Worm (Caenorhabditis elegans) whole organism, L3 larva: ENCODE data around the gene F43C11.11.

Source experiments
- R02D3.7 ChIP-seq: fragments of 150-350 bp; optimal IDR thresholded peaks from 2 replicates; lab custom pipeline; 2014; ENCODE audit warnings: missing biosample characterization, missing genetic modification characterization
- ZK546.5 ChIP-seq: sonication (generic microtip); optimal IDR thresholded peaks from 2 replicates; lab custom pipeline; 2017; ENCODE audit warnings: missing biosample characterization, missing genetic modification characterization
- ama-1 ChIP-seq: fragments of 150-350 bp; optimal IDR thresholded peaks from 2 replicates; lab custom pipeline; 2018
- ceh-16 ChIP-seq: sonication (generic microtip); optimal IDR thresholded peaks from 2 replicates; lab custom pipeline; 2017; ENCODE audit warnings: missing biosample characterization, missing genetic modification characterization
- ceh-28 ChIP-seq: fragments of 150-350 bp; optimal IDR thresholded peaks from 2 replicates; lab custom pipeline; 2014; ENCODE audit warnings: missing biosample characterization, missing genetic modification reagents, missing genetic modification characterization
- ceh-82 ChIP-seq: fragments of 150-350 bp; optimal IDR thresholded peaks from 2 replicates; lab custom pipeline; 2014; ENCODE audit warnings: missing biosample characterization, missing genetic modification characterization
- daf-12 ChIP-seq: fragments of 150-350 bp; optimal IDR thresholded peaks from 2 replicates; lab custom pipeline; 2014; ENCODE audit warnings: missing biosample characterization, missing genetic modification reagents, missing genetic modification characterization
- egl-27 ChIP-seq: sonication (generic microtip); optimal IDR thresholded peaks from 4 replicates; lab custom pipeline; 2017; ENCODE audit warnings: missing biosample characterization, missing genetic modification reagents, missing genetic modification characterization
- egl-5 ChIP-seq: fragments of 150-350 bp; optimal IDR thresholded peaks from 2 replicates; lab custom pipeline; 2017; ENCODE audit warnings: missing biosample characterization, missing genetic modification reagents, missing genetic modification characterization, inconsistent platforms
- elt-1 ChIP-seq: fragments of 150-350 bp; optimal IDR thresholded peaks from 2 replicates; lab custom pipeline; 2014; ENCODE audit warnings: missing biosample characterization, missing genetic modification characterization
- elt-2 ChIP-seq: sonication (generic microtip); optimal IDR thresholded peaks from 2 replicates; lab custom pipeline; 2016; ENCODE audit warnings: missing genetic modification reagents, mild to moderate bottlenecking, missing genetic modification characterization, missing compliant biosample characterization
- elt-3 ChIP-seq, 3 experiments: fragments of 150-350 bp in 1 of 3; sonication (generic microtip) in 2 of 3; optimal IDR thresholded peaks; 2 replicates in 2 of 3; 4 replicates in 1 of 3; lab custom pipeline; 2014 to 2017; ENCODE audit warnings: missing biosample characterization in 3 of 3, missing genetic modification characterization in 3 of 3
- eor-1 ChIP-seq, 2 experiments: fragments of 150-350 bp; optimal IDR thresholded peaks; 2 replicates each; lab custom pipeline; 2014 to 2018; ENCODE audit warnings: missing biosample characterization in 2 of 2, missing genetic modification characterization in 2 of 2
- fkh-10 ChIP-seq: sonication (generic microtip); optimal IDR thresholded peaks from 2 replicates; lab custom pipeline; 2017; ENCODE audit warnings: missing biosample characterization, missing genetic modification reagents, missing genetic modification characterization
- fkh-2 ChIP-seq: fragments of 150-350 bp; optimal IDR thresholded peaks from 2 replicates; lab custom pipeline; 2014; ENCODE audit warnings: missing biosample characterization, missing genetic modification reagents, missing genetic modification characterization
- lin-15B ChIP-seq: fragments of 150-350 bp; optimal IDR thresholded peaks from 2 replicates; lab custom pipeline; 2014; ENCODE audit warnings: missing biosample characterization, missing genetic modification characterization
- lin-39 ChIP-seq: fragments of 150-350 bp; optimal IDR thresholded peaks from 2 replicates; lab custom pipeline; 2018; ENCODE audit warnings: missing biosample characterization, missing genetic modification reagents, missing genetic modification characterization
- lsy-12 ChIP-seq: sonication (generic microtip); optimal IDR thresholded peaks from 2 replicates; lab custom pipeline; 2016; ENCODE audit warnings: mild to moderate bottlenecking, missing genetic modification characterization, missing compliant biosample characterization
- mdl-1 ChIP-seq: fragments of 150-350 bp; optimal IDR thresholded peaks from 2 replicates; lab custom pipeline; 2014; ENCODE audit warnings: missing biosample characterization, missing genetic modification characterization
- mml-1 ChIP-seq: fragments of 150-350 bp; sonication (generic microtip); optimal IDR thresholded peaks from 3 replicates; lab custom pipeline; 2014; ENCODE audit warnings: missing biosample characterization, missing genetic modification characterization
- nfya-1 ChIP-seq: sonication (generic microtip); optimal IDR thresholded peaks from 2 replicates; lab custom pipeline; 2017; ENCODE audit warnings: missing genetic modification characterization, mild to moderate bottlenecking, missing compliant biosample characterization, antibody characterized with exemption, moderate library complexity; ENCODE audit not compliant: insufficient read depth
- nhr-11 ChIP-seq: fragments of 150-350 bp; optimal IDR thresholded peaks from 2 replicates; lab custom pipeline; 2014; ENCODE audit warnings: missing biosample characterization, missing genetic modification characterization
- nhr-12 ChIP-seq: fragments of 150-350 bp; optimal IDR thresholded peaks from 2 replicates; lab custom pipeline; 2014; ENCODE audit warnings: missing biosample characterization, missing genetic modification characterization
- nhr-23 ChIP-seq: fragments of 150-350 bp; optimal IDR thresholded peaks from 2 replicates; lab custom pipeline; 2014; ENCODE audit warnings: missing biosample characterization, missing genetic modification reagents, missing genetic modification characterization
- nhr-237 ChIP-seq: fragments of 150-350 bp; optimal IDR thresholded peaks from 2 replicates; lab custom pipeline; 2014; ENCODE audit warnings: missing biosample characterization, missing genetic modification characterization
- nhr-25 ChIP-seq: sonication (generic microtip); optimal IDR thresholded peaks from 2 replicates; lab custom pipeline; 2017; ENCODE audit warnings: missing biosample characterization, missing genetic modification characterization
- nhr-28 ChIP-seq: fragments of 150-350 bp; optimal IDR thresholded peaks from 2 replicates; lab custom pipeline; 2014; ENCODE audit warnings: missing biosample characterization, missing genetic modification characterization
- nhr-43 ChIP-seq: sonication (generic microtip); optimal IDR thresholded peaks from 2 replicates; lab custom pipeline; 2016; ENCODE audit warnings: mild to moderate bottlenecking, missing genetic modification characterization, missing compliant biosample characterization; ENCODE audit not compliant: poor library complexity, severe bottlenecking
- nhr-67 ChIP-seq: fragments of 150-350 bp; optimal IDR thresholded peaks from 2 replicates; lab custom pipeline; 2014; ENCODE audit warnings: missing biosample characterization, missing genetic modification characterization
- nhr-76 ChIP-seq: fragments of 150-350 bp; sonication (generic microtip); optimal IDR thresholded peaks from 5 replicates; lab custom pipeline; 2014; ENCODE audit warnings: missing biosample characterization, missing genetic modification characterization
- nhr-77 ChIP-seq: fragments of 150-350 bp; optimal IDR thresholded peaks from 2 replicates; lab custom pipeline; 2014; ENCODE audit warnings: missing biosample characterization, missing genetic modification characterization
- pha-4 ChIP-seq: fragments of 150-350 bp; optimal IDR thresholded peaks from 2 replicates; lab custom pipeline; 2014; ENCODE audit warnings: missing biosample characterization, missing genetic modification reagents, missing genetic modification characterization
- pqm-1 ChIP-seq: fragments of 150-350 bp; optimal IDR thresholded peaks from 2 replicates; lab custom pipeline; 2017; ENCODE audit warnings: missing biosample characterization, missing genetic modification characterization, inconsistent platforms
- sea-2 ChIP-seq: fragments of 150-350 bp; sonication (generic microtip); optimal IDR thresholded peaks from 4 replicates; lab custom pipeline; 2014; ENCODE audit warnings: missing biosample characterization, missing genetic modification reagents, missing genetic modification characterization
- snpc-4 ChIP-seq: fragments of 150-350 bp; optimal IDR thresholded peaks from 2 replicates; lab custom pipeline; 2014; ENCODE audit warnings: missing biosample characterization, missing genetic modification characterization
- tbx-2 ChIP-seq: sonication (generic microtip); optimal IDR thresholded peaks from 2 replicates; lab custom pipeline; 2016; ENCODE audit warnings: mild to moderate bottlenecking, missing genetic modification characterization, missing compliant biosample characterization
- unc-62 ChIP-seq: fragments of 150-350 bp; sonication (generic microtip); optimal IDR thresholded peaks from 4 replicates; lab custom pipeline; 2014; ENCODE audit warnings: missing biosample characterization, missing genetic modification reagents, missing genetic modification characterization
- ztf-11 ChIP-seq: fragments of 150-350 bp; optimal IDR thresholded peaks from 2 replicates; lab custom pipeline; 2014; ENCODE audit warnings: missing biosample characterization, missing genetic modification characterization
- ztf-4 ChIP-seq: fragments of 150-350 bp; optimal IDR thresholded peaks from 2 replicates; lab custom pipeline; 2014; ENCODE audit warnings: missing biosample characterization, missing genetic modification characterization

F43C11.11 gene

ce11 chrII:2363673-2364072, at the start of gene F43C11.11:
Gene F43C11.11 (minus strand): TSS chrII:2363773.
- TF ChIP-seq ceh-82 (tag; lab: Kevin White, UChicago) (no peak), ama-1 (lab: Kevin White, UChicago) (no peak), ztf-4 (tag; lab: Kevin White, UChicago) (no peak), nfya-1 (tag; lab: Kevin White, UChicago) (no peak)

ce11 chrII:2412649-2413048, 49.1 kb upstream of the F43C11.11 start, which contains the start of gene fbxa-182:
Gene fbxa-182 (minus strand): TSS chrII:2412749.
- TF ChIP-seq ZK546.5 (tag; lab: Kevin White, UChicago) (no peak), sea-2 (GFP tag; lab: Kevin White, UChicago) (no peak), lsy-12 (no peak), nhr-237 (tag; lab: Kevin White, UChicago) (no peak), lin-39 (no peak), snpc-4 (tag; lab: Kevin White, UChicago) (no peak), mml-1 (tag; lab: Kevin White, UChicago) (no peak), fkh-2 (tag; lab: Kevin White, UChicago) (no peak), elt-3 (tag; optimal IDR thresholded peaks at IDR 0.05; lab: Kevin White, UChicago) (no peak), elt-2 (tag; lab: Kevin White, UChicago) (peak; percentile 54), tbx-2 (tag; lab: Kevin White, UChicago) (no peak), R02D3.7 (tag; lab: Kevin White, UChicago) (no peak), nhr-77 (no peak), mdl-1 (tag; lab: Kevin White, UChicago) (no peak), daf-12 (tag; lab: Kevin White, UChicago) (no peak), lin-15B (tag; lab: Kevin White, UChicago) (no peak), ceh-82 (tag; lab: Kevin White, UChicago) (no peak), pha-4 (tag; lab: Kevin White, UChicago) (peak; percentile 8), nhr-67 (tag; lab: Kevin White, UChicago) (no peak), nhr-23 (tag; lab: Kevin White, UChicago) (no peak), pqm-1 (tag; lab: Kevin White, UChicago) (peak; percentile 37), ama-1 (lab: Kevin White, UChicago) (no peak), ztf-11 (no peak), eor-1 (tag; optimal IDR thresholded peaks at IDR 0.05; lab: Kevin White, UChicago) (no peak)

- TF ChIP-seq elt-3 (tag; optimal IDR thresholded peaks at IDR 0.05; lab: Kevin White, UChicago) (no peak), tbx-2 (tag; lab: Kevin White, UChicago) (no peak), elt-1 (tag; lab: Kevin White, UChicago) (no peak), nfya-1 (tag; lab: Kevin White, UChicago) (no peak), nhr-12 (tag; lab: Kevin White, UChicago) (no peak), fkh-10 (no peak), nhr-43 (tag; lab: Kevin White, UChicago) (no peak), nhr-76 (tag; lab: Kevin White, UChicago) (no peak)
- TF ChIP-seq, all 47 proteins: peak for 0
Measured at ce11 chrII:2411555-2411954, 48.0 kb upstream of the F43C11.11 start.

- no peak for TF ChIP-seq lin-39
- no peak for TF ChIP-seq R02D3.7 (tag; lab: Kevin White, UChicago)
- TF ChIP-seq nhr-237 (tag; lab: Kevin White, UChicago): no peak
- no peak for TF ChIP-seq unc-62 (GFP tag; lab: Kevin White, UChicago)
- no peak for TF ChIP-seq mml-1 (tag; lab: Kevin White, UChicago)
- TF ChIP-seq sea-2 (GFP tag; lab: Kevin White, UChicago): no peak
- TF ChIP-seq, all 47 proteins: peak for 0
Measured at ce11 chrII:2411093-2411492, 47.5 kb upstream of the F43C11.11 start.

ce11 chrII:2403984-2404383, 40.4 kb upstream of the F43C11.11 start, which contains the start of gene F16G10.1:
Gene F16G10.1 (plus strand): TSS chrII:2404284.
- no peak for TF ChIP-seq fkh-2 (tag; lab: Kevin White, UChicago)
- TF ChIP-seq fkh-10: no peak
- no peak for TF ChIP-seq sea-2 (GFP tag; lab: Kevin White, UChicago)
- no peak for TF ChIP-seq nhr-11
- TF ChIP-seq nhr-67 (tag; lab: Kevin White, UChicago): no peak
- TF ChIP-seq egl-5: no peak
- no peak for TF ChIP-seq nhr-43 (tag; lab: Kevin White, UChicago)
- TF ChIP-seq mml-1 (tag; lab: Kevin White, UChicago): no peak
- no peak for TF ChIP-seq nhr-25 (tag; lab: Kevin White, UChicago)
- no peak for TF ChIP-seq ceh-16 (tag; lab: Kevin White, UChicago)
- no peak for TF ChIP-seq egl-27 (tag; lab: Kevin White, UChicago)
- no peak for TF ChIP-seq nhr-237 (tag; lab: Kevin White, UChicago)
- TF ChIP-seq ceh-82 (tag; lab: Kevin White, UChicago): no peak
- TF ChIP-seq ceh-28 (tag; lab: Kevin White, UChicago): no peak
- TF ChIP-seq lin-15B (tag; lab: Kevin White, UChicago): no peak
- no peak for TF ChIP-seq pha-4 (tag; lab: Kevin White, UChicago)
- TF ChIP-seq tbx-2 (tag; lab: Kevin White, UChicago): no peak
- no peak for TF ChIP-seq nhr-28 (tag; lab: Kevin White, UChicago)
- no peak for TF ChIP-seq nhr-12 (tag; lab: Kevin White, UChicago)
- TF ChIP-seq, all 47 proteins: peak for 0
